Worm (Caenorhabditis elegans) whole organism, early embryonic: ENCODE results near the gene F26G1.9.

Experiments
- F13C5.2 ChIP-seq: sonication (generic microtip); optimal IDR thresholded peaks from 2 replicates; lab custom pipeline; 2017; ENCODE audit warnings: mild to moderate bottlenecking, missing genetic modification characterization, inconsistent platforms, missing compliant biosample characterization
- aly-1 ChIP-seq: sonication (generic microtip); optimal IDR thresholded peaks from 2 replicates; lab custom pipeline; 2016; ENCODE audit warnings: missing genetic modification characterization, missing compliant biosample characterization
- ama-1 ChIP-seq: fragments of 150-350 bp; optimal IDR thresholded peaks from 2 replicates; lab custom pipeline; 2014
- ceh-13 ChIP-seq: fragments of 200-800 bp; sonication (Bioruptor generic); optimal IDR thresholded peaks from 2 replicates; lab custom pipeline; 2018; ENCODE audit warnings: mild to moderate bottlenecking, missing genetic modification characterization, missing compliant biosample characterization
- ceh-36 ChIP-seq: sonication (generic microtip); optimal IDR thresholded peaks from 2 replicates; lab custom pipeline; 2016; ENCODE audit warnings: missing genetic modification characterization, inconsistent platforms, missing compliant biosample characterization
- ets-7 ChIP-seq: sonication (generic microtip); optimal IDR thresholded peaks from 2 replicates; lab custom pipeline; 2016; ENCODE audit warnings: missing genotype, missing genetic modification characterization, missing compliant biosample characterization
- flt-1 ChIP-seq: fragments of 200-800 bp; sonication (Bioruptor generic); IDR thresholded peaks from 2 replicates; pipeline ENCODE4 v1.3.6; 2022; ENCODE audit warnings: missing genetic modification characterization, missing compliant biosample characterization
- hmbx-1 ChIP-seq: sonication (generic microtip); optimal IDR thresholded peaks from 2 replicates; lab custom pipeline; 2016; ENCODE audit warnings: mild to moderate bottlenecking, missing genetic modification characterization, missing compliant biosample characterization
- hmg-4 ChIP-seq: fragments of 200-800 bp; sonication (Bioruptor generic); optimal IDR thresholded peaks from 2 replicates; lab custom pipeline; 2018; ENCODE audit warnings: mild to moderate bottlenecking, missing genetic modification characterization, missing compliant biosample characterization
- pes-1 ChIP-seq: fragments of 200-800 bp; sonication (Bioruptor generic); IDR thresholded peaks from 2 replicates; pipeline ENCODE4 v1.3.6; 2022; ENCODE audit warnings: missing genetic modification reagents, missing genetic modification characterization, missing compliant biosample characterization
- scrt-1 ChIP-seq: fragments of 200-800 bp; sonication (Bioruptor generic); IDR thresholded peaks from 2 replicates; pipeline ENCODE4 v1.3.6; 2022; ENCODE audit warnings: missing genetic modification characterization, missing compliant biosample characterization
- sea-1 ChIP-seq: fragments of 200-800 bp; sonication (Bioruptor generic); conservative IDR thresholded peaks from 2 replicates; pipeline ENCODE4 v1.3.6; 2022; ENCODE audit warnings: missing genetic modification characterization, missing compliant biosample characterization
- tbx-11 ChIP-seq: fragments of 200-800 bp; sonication (Bioruptor generic); IDR thresholded peaks from 2 replicates; pipeline ENCODE4 v1.3.6; 2022; ENCODE audit warnings: missing genetic modification characterization, missing compliant biosample characterization
- tbx-37 ChIP-seq: fragments of 200-800 bp; sonication (Bioruptor generic); conservative IDR thresholded peaks from 2 replicates; pipeline ENCODE4 v1.3.6; 2022; ENCODE audit warnings: missing genetic modification reagents, missing genetic modification characterization, missing compliant biosample characterization

- TF ChIP-seq ets-7 (tag; lab: Kevin White, UChicago), result no peak
- TF ChIP-seq sea-1 (GFP tag; lab: Robert Waterston, UW), result no peak
- no peak for TF ChIP-seq tbx-11 (GFP tag; lab: Robert Waterston, UW)
- TF ChIP-seq aly-1 (tag; lab: Kevin White, UChicago), result no peak
- no peak for TF ChIP-seq ama-1 (lab: Kevin White, UChicago)
- no peak for TF ChIP-seq pes-1 (GFP tag; lab: Robert Waterston, UW)
- no peak for TF ChIP-seq ceh-36 (tag; lab: Kevin White, UChicago)
- no peak for TF ChIP-seq flt-1 (GFP tag; lab: Robert Waterston, UW)
- no peak for TF ChIP-seq tbx-37
- TF ChIP-seq F13C5.2 (tag; lab: Kevin White, UChicago), result no peak
- no peak for TF ChIP-seq ceh-13 (GFP tag; lab: Kevin White, UChicago)
- TF ChIP-seq hmg-4 (GFP tag; lab: Kevin White, UChicago), result no peak
- no peak for TF ChIP-seq scrt-1
- TF ChIP-seq hmbx-1 (tag; lab: Kevin White, UChicago), result no peak
Observed at ce11 chrII:4775802-4776201, 2.0 kb upstream of the F26G1.9 start.
